Worm (Caenorhabditis elegans): ENCODE data around the gene mrp-8.

mrp-8 gene

ce11 chrIII:12270391-12270790 lies 32.6 kb downstream of the mrp-8 start:
- TF ChIP-seq pros-1 (tag; optimal IDR thresholded peaks at IDR 0.05), result no peak
- no peak for TF ChIP-seq odd-2 (tag; optimal IDR thresholded peaks at IDR 0.05)
- peak; percentile 78 for TF ChIP-seq nfya-1 (tag; optimal IDR thresholded peaks at IDR 0.05)

ce11 chrIII:12269807-12270206 lies 33.2 kb downstream of the mrp-8 start:
- TF ChIP-seq pqm-1 (tag; optimal IDR thresholded peaks at IDR 0.05) (no peak), ceh-48 (tag; optimal IDR thresholded peaks at IDR 0.05) (no peak), nfya-1 (tag; optimal IDR thresholded peaks at IDR 0.05) (peak; percentile 98)

DNA sequence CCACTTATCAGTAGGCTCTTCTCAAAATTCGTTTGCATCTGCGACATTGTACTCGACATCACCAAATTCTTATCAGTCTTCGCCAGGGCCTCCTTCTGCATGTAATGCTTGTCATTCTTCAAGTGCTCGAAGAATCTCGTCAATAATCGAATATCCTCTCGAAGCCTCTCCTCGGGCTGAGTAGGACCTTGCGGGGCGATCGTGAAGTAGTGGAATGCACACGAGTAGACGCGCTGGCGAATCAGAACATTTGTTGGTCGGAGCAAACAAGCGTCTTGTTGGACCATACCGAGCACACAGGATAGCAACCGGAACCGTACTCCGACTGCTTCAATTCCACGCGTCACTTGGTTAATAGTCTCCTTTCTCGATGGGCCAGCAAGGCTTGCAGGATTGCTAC lies 42.6 kb downstream of the mrp-8 start:
- TF ChIP-seq fkh-10 (GFP tag; optimal IDR thresholded peaks at IDR 0.05), result no peak
- no peak for TF ChIP-seq pros-1 (tag; optimal IDR thresholded peaks at IDR 0.05)
- no peak for TF ChIP-seq pqm-1 (tag; optimal IDR thresholded peaks at IDR 0.05)
- no peak for TF ChIP-seq pha-2 (tag; optimal IDR thresholded peaks at IDR 0.05)
- no peak for TF ChIP-seq ceh-45 (GFP tag; IDR thresholded peaks at IDR 0.05)
- TF ChIP-seq nhr-11 (tag; optimal IDR thresholded peaks at IDR 0.05), result no peak
- TF ChIP-seq Y22D7AL.16 (tag; optimal IDR thresholded peaks at IDR 0.05), result no peak
- no peak for TF ChIP-seq unc-3 (GFP tag; conservative IDR thresholded peaks at IDR 0.05)
- TF ChIP-seq unc-3 (tag; optimal IDR thresholded peaks at IDR 0.05), result no peak
- TF ChIP-seq ahr-1 (tag; optimal IDR thresholded peaks at IDR 0.05), result no peak
- TF ChIP-seq unc-86 (tag; optimal IDR thresholded peaks at IDR 0.05), result no peak
- TF ChIP-seq ceh-24 (tag; optimal IDR thresholded peaks at IDR 0.05), result no peak
- no peak for TF ChIP-seq ets-4 (tag; optimal IDR thresholded peaks at IDR 0.05)
- no peak for TF ChIP-seq madf-2 (tag; optimal IDR thresholded peaks at IDR 0.05)
- TF ChIP-seq ceh-19 (GFP tag; optimal IDR thresholded peaks at IDR 0.05), result no peak
- no peak for TF ChIP-seq F13H6.1 (tag; optimal IDR thresholded peaks at IDR 0.05)
- TF ChIP-seq ceh-31 (tag; optimal IDR thresholded peaks at IDR 0.05), result no peak
- TF ChIP-seq fax-1 (tag; optimal IDR thresholded peaks at IDR 0.05), result no peak
- TF ChIP-seq dve-1 (tag; optimal IDR thresholded peaks at IDR 0.05), result no peak
- no peak for TF ChIP-seq fkh-6 (tag; optimal IDR thresholded peaks at IDR 0.05)

DNA sequence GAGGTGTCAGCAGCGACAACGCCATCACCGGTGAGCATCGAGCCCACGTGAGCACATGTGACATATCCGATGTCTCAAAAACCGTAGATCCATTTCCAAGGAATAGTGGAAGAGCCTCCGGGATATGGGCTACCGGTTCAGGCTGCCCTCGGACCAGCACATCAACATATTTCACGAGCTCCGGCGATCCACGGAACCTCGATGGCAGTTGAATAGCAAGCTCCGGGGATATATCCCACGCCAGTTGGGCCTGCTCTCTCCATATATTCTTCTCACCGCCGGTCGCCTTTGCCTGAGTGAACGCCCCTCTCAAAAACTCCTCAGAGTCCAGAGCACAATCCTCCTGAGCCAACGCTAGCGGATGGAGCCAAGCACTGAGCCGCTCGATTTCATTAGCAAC lies 43.2 kb downstream of the mrp-8 start:
- no peak for TF ChIP-seq hlh-15 (tag; optimal IDR thresholded peaks at IDR 0.05)
- no peak for TF ChIP-seq hlh-30 (tag; optimal IDR thresholded peaks at IDR 0.05; ENCODE audit: insufficient read depth)
- no peak for TF ChIP-seq ttx-3 (tag; optimal IDR thresholded peaks at IDR 0.05)
- TF ChIP-seq Y22D7AL.16 (tag; optimal IDR thresholded peaks at IDR 0.05), result no peak
- no peak for TF ChIP-seq ceh-19 (GFP tag; optimal IDR thresholded peaks at IDR 0.05)
- no peak for TF ChIP-seq unc-3 (GFP tag; conservative IDR thresholded peaks at IDR 0.05)
- no peak for TF ChIP-seq unc-3 (tag; optimal IDR thresholded peaks at IDR 0.05)
- no peak for TF ChIP-seq ceh-2 (tag; optimal IDR thresholded peaks at IDR 0.05)
- TF ChIP-seq dve-1 (tag; optimal IDR thresholded peaks at IDR 0.05), result no peak
- no peak for TF ChIP-seq ceh-14 (tag; optimal IDR thresholded peaks at IDR 0.05)
- TF ChIP-seq ceh-48 (tag; optimal IDR thresholded peaks at IDR 0.05), result no peak
- TF ChIP-seq odd-2 (tag; optimal IDR thresholded peaks at IDR 0.05), result no peak
- no peak for TF ChIP-seq gmeb-2 (tag; optimal IDR thresholded peaks at IDR 0.05)
- no peak for TF ChIP-seq pax-1 (tag; optimal IDR thresholded peaks at IDR 0.05)
- no peak for TF ChIP-seq ahr-1 (tag; optimal IDR thresholded peaks at IDR 0.05)
- no peak for TF ChIP-seq C08G9.2 (tag; optimal IDR thresholded peaks at IDR 0.05)
- no peak for TF ChIP-seq mec-3 (tag; optimal IDR thresholded peaks at IDR 0.05; ENCODE audit: borderline replicate concordance)
- no peak for TF ChIP-seq pqm-1 (tag; optimal IDR thresholded peaks at IDR 0.05)

- TF ChIP-seq K02D7.2 (tag; optimal IDR thresholded peaks at IDR 0.05) (no peak), pag-3 (tag; optimal IDR thresholded peaks at IDR 0.05; ENCODE audit: borderline replicate concordance) (no peak), odd-2 (tag; optimal IDR thresholded peaks at IDR 0.05) (no peak), gmeb-2 (tag; optimal IDR thresholded peaks at IDR 0.05) (no peak), fkh-10 (GFP tag; optimal IDR thresholded peaks at IDR 0.05) (no peak), fax-1 (tag; optimal IDR thresholded peaks at IDR 0.05) (no peak), madf-2 (tag; optimal IDR thresholded peaks at IDR 0.05) (no peak)
Measured at ce11 chrIII:12253342-12253741, 49.6 kb downstream of the mrp-8 start.
